Fruit fly (Drosophila melanogaster) whole organism, embryonic: ENCODE data around the gene CG31988.

Source experiments
- Asciz ChIP-seq: fragments of 200-800 bp; sonication (Bioruptor generic); optimal IDR thresholded peaks from 2 replicates; lab custom pipeline; 2017; ENCODE audit warnings: missing biosample characterization, mild to moderate bottlenecking, missing genetic modification characterization, missing genetic modification reagents
- Bgb ChIP-seq: fragments of 200-800 bp; sonication (Bioruptor generic); IDR thresholded peaks from 2 replicates; pipeline ENCODE4 v1.3.6; 2022; ENCODE audit warnings: missing biosample characterization, missing genetic modification characterization; ENCODE audit not compliant: partially characterized antibody
- CG10147 ChIP-seq: fragments of 200-800 bp; sonication (Bioruptor generic); optimal IDR thresholded peaks from 2 replicates; lab custom pipeline; 2019; ENCODE audit warnings: missing biosample characterization, mild to moderate bottlenecking, missing genetic modification characterization, moderate library complexity
- CG10366 ChIP-seq: fragments of 200-800 bp; sonication (Bioruptor generic); IDR thresholded peaks from 2 replicates; pipeline ENCODE4 v1.3.6; 2022; ENCODE audit warnings: missing biosample characterization, missing genetic modification characterization
- CG11247 ChIP-seq: fragments of 200-800 bp; sonication (Bioruptor generic); IDR thresholded peaks from 2 replicates; pipeline ENCODE4 v1.3.6; 2022; ENCODE audit warnings: missing biosample characterization, missing genetic modification characterization
- CG11456 ChIP-seq: fragments of 200-800 bp; sonication (Bioruptor generic); IDR thresholded peaks from 3 replicates; pipeline ENCODE4 v1.3.6; 2022; ENCODE audit warnings: missing biosample characterization, missing genetic modification characterization
- CG12155 ChIP-seq: fragments of 200-800 bp; sonication (Bioruptor generic); optimal IDR thresholded peaks from 3 replicates; lab custom pipeline; 2016; ENCODE audit warnings: missing biosample characterization, missing genetic modification characterization
- CG12659 ChIP-seq: fragments of 200-800 bp; sonication (Bioruptor generic); optimal IDR thresholded peaks from 3 replicates; lab custom pipeline; 2017; ENCODE audit warnings: mild to moderate bottlenecking, missing biosample characterization, missing genetic modification reagents, missing genetic modification characterization
- CG16813 ChIP-seq: fragments of 200-800 bp; sonication (Bioruptor generic); IDR thresholded peaks from 3 replicates; pipeline ENCODE4 v1.3.6; 2022; ENCODE audit warnings: missing biosample characterization, missing genetic modification characterization; ENCODE audit not compliant: partially characterized antibody
- CG17568 ChIP-seq: fragments of 200-800 bp; sonication (Bioruptor generic); optimal IDR thresholded peaks from 2 replicates; lab custom pipeline; 2018; ENCODE audit warnings: missing biosample characterization, mild to moderate bottlenecking, missing genetic modification characterization, moderate library complexity
- CG17912 ChIP-seq: fragments of 200-800 bp; sonication (Bioruptor generic); optimal IDR thresholded peaks from 2 replicates; lab custom pipeline; 2018; ENCODE audit warnings: missing biosample characterization, mild to moderate bottlenecking, missing genetic modification characterization
- CG18476 ChIP-seq: fragments of 200-800 bp; sonication (Bioruptor generic); optimal IDR thresholded peaks from 2 replicates; lab custom pipeline; 2016; ENCODE audit warnings: missing biosample characterization, mild to moderate bottlenecking, missing genetic modification characterization
- CG2116 ChIP-seq: fragments of 200-800 bp; sonication (Bioruptor generic); optimal IDR thresholded peaks from 3 replicates; lab custom pipeline; 2018; ENCODE audit warnings: missing biosample characterization, mild to moderate bottlenecking, missing genetic modification characterization
- CG30431 ChIP-seq: fragments of 200-800 bp; sonication (Bioruptor generic); optimal IDR thresholded peaks from 2 replicates; lab custom pipeline; 2017; ENCODE audit warnings: missing biosample characterization, missing genetic modification characterization
- CG34422 ChIP-seq: fragments of 200-800 bp; sonication (Bioruptor generic); IDR thresholded peaks from 3 replicates; pipeline ENCODE4 v1.3.6; 2022; ENCODE audit warnings: missing biosample characterization, missing genetic modification characterization
- CG6272 ChIP-seq: fragments of 200-800 bp; sonication (Bioruptor generic); IDR thresholded peaks from 2 replicates; pipeline ENCODE4 v1.3.6; 2022; ENCODE audit warnings: missing biosample characterization, missing genetic modification characterization
- CG7928 ChIP-seq: fragments of 200-800 bp; sonication (Bioruptor generic); optimal IDR thresholded peaks from 2 replicates; lab custom pipeline; 2017; ENCODE audit warnings: missing biosample characterization, mild to moderate bottlenecking, missing genetic modification characterization
- CG7987 ChIP-seq: fragments of 200-800 bp; sonication (Bioruptor generic); optimal IDR thresholded peaks from 2 replicates; lab custom pipeline; 2018; ENCODE audit warnings: missing biosample characterization, mild to moderate bottlenecking, missing genetic modification characterization, moderate library complexity
- CG9932 ChIP-seq: fragments of 200-800 bp; sonication (Bioruptor generic); IDR thresholded peaks from 2 replicates; pipeline ENCODE4 v1.3.6; 2022; ENCODE audit warnings: missing biosample characterization, missing genetic modification characterization
- CTCF ChIP-seq: fragments of 200-800 bp; sonication (Bioruptor generic); optimal IDR thresholded peaks from 2 replicates; lab custom pipeline; 2017; ENCODE audit warnings: missing biosample characterization, mild to moderate bottlenecking, missing genetic modification characterization, moderate library complexity
- D19B ChIP-seq: fragments of 200-800 bp; sonication (Bioruptor generic); optimal IDR thresholded peaks from 2 replicates; lab custom pipeline; 2017; ENCODE audit warnings: missing biosample characterization, mild to moderate bottlenecking, missing genetic modification characterization
- Dll ChIP-seq: fragments of 200-800 bp; sonication (Bioruptor generic); IDR thresholded peaks from 4 replicates; pipeline ENCODE4 v1.3.6; 2022; ENCODE audit warnings: missing biosample characterization, missing genetic modification characterization; ENCODE audit not compliant: partially characterized antibody
- E2f2 ChIP-seq: fragments of 200-800 bp; sonication (Bioruptor generic); IDR thresholded peaks from 2 replicates; pipeline ENCODE4 v1.3.6; 2022; ENCODE audit warnings: missing biosample characterization, missing genetic modification characterization
- Ets97D ChIP-seq: fragments of 200-800 bp; sonication (Bioruptor generic); optimal IDR thresholded peaks from 3 replicates; lab custom pipeline; 2016; ENCODE audit warnings: missing biosample characterization, missing genetic modification characterization
- HLH3B ChIP-seq: fragments of 200-800 bp; sonication (Bioruptor generic); IDR thresholded peaks from 2 replicates; pipeline ENCODE4 v1.3.6; 2022; ENCODE audit warnings: missing biosample characterization, missing genetic modification characterization
- Hr51 ChIP-seq, 2 experiments: fragments of 200-800 bp; sonication (Bioruptor generic); optimal IDR thresholded peaks; 2 replicates in 1 of 2; 3 replicates in 1 of 2; lab custom pipeline; 2016 to 2018; ENCODE audit warnings: missing biosample characterization in 2 of 2, missing genetic modification characterization in 2 of 2, mild to moderate bottlenecking in 1 of 2, moderate library complexity in 1 of 2
- Med ChIP-seq: fragments of 200-800 bp; sonication (Bioruptor generic); peaks from one replicate; lab custom pipeline; 2016; ENCODE audit warnings: missing biosample characterization, missing genetic modification characterization, mild to moderate bottlenecking, inconsistent platforms, moderate library complexity
- Nf-YB ChIP-seq: fragments of 200-800 bp; sonication (Bioruptor generic); optimal IDR thresholded peaks from 3 replicates; lab custom pipeline; 2019; ENCODE audit warnings: missing biosample characterization, mild to moderate bottlenecking, missing genetic modification characterization, moderate library complexity
- NfI ChIP-seq: fragments of 200-800 bp; sonication (Bioruptor generic); optimal IDR thresholded peaks from 3 replicates; lab custom pipeline; 2018; ENCODE audit warnings: missing biosample characterization, mild to moderate bottlenecking, missing genetic modification characterization, moderate library complexity
- Opbp ChIP-seq: fragments of 200-800 bp; sonication (Bioruptor generic); IDR thresholded peaks from 3 replicates; pipeline ENCODE4 v1.3.6; 2022; ENCODE audit warnings: missing biosample characterization, missing genetic modification characterization; ENCODE audit not compliant: partially characterized antibody
- Sox102F ChIP-seq: fragments of 200-800 bp; sonication (Bioruptor generic); optimal IDR thresholded peaks from 2 replicates; lab custom pipeline; 2018; ENCODE audit warnings: missing biosample characterization, mild to moderate bottlenecking, missing genetic modification characterization, moderate library complexity
- Tbp ChIP-seq: fragments of >200 bp; optimal IDR thresholded peaks from 2 replicates; lab custom pipeline; 2018; ENCODE audit warnings: missing biosample characterization, missing genetic modification characterization
- amos ChIP-seq: fragments of 200-800 bp; sonication (Bioruptor generic); IDR thresholded peaks from 2 replicates; pipeline ENCODE4 v1.3.6; 2022; ENCODE audit warnings: missing biosample characterization, missing genetic modification characterization; ENCODE audit not compliant: partially characterized antibody
- cato ChIP-seq: fragments of 200-800 bp; sonication (Bioruptor generic); optimal IDR thresholded peaks from 2 replicates; lab custom pipeline; 2016; ENCODE audit warnings: missing biosample characterization, missing genetic modification characterization, borderline replicate concordance
- ftz-f1 ChIP-seq: fragments of 200-800 bp; sonication (Bioruptor generic); optimal IDR thresholded peaks from 2 replicates; lab custom pipeline; 2016; ENCODE audit warnings: missing biosample characterization, missing genetic modification characterization
- gem ChIP-seq: fragments of 200-800 bp; sonication (Bioruptor generic); optimal IDR thresholded peaks from 2 replicates; lab custom pipeline; 2019; ENCODE audit warnings: missing biosample characterization, mild to moderate bottlenecking, missing genetic modification characterization, moderate library complexity
- insv ChIP-seq, 2 experiments: fragments of 200-800 bp; sonication (Bioruptor generic); optimal IDR thresholded peaks; 3 replicates each; lab custom pipeline; 2016 to 2018; ENCODE audit warnings: missing biosample characterization in 2 of 2, missing genetic modification characterization in 2 of 2
- ken ChIP-seq: fragments of 200-800 bp; sonication (Bioruptor generic); IDR thresholded peaks from 3 replicates; pipeline ENCODE4 v1.3.6; 2022; ENCODE audit warnings: missing biosample characterization, missing genetic modification characterization
- maf-S ChIP-seq: fragments of 200-800 bp; sonication (Bioruptor generic); optimal IDR thresholded peaks from 2 replicates; lab custom pipeline; 2016; ENCODE audit warnings: missing biosample characterization, missing genetic modification characterization
- nmo ChIP-seq: fragments of 200-800 bp; sonication (Bioruptor generic); optimal IDR thresholded peaks from 2 replicates; lab custom pipeline; 2018; ENCODE audit warnings: missing biosample characterization, mild to moderate bottlenecking, missing genetic modification characterization, moderate library complexity
- oc ChIP-seq: fragments of 200-800 bp; sonication (Bioruptor generic); optimal IDR thresholded peaks from 2 replicates; lab custom pipeline; 2018; ENCODE audit warnings: missing biosample characterization, mild to moderate bottlenecking, missing genetic modification characterization, moderate library complexity
- pzg ChIP-seq: fragments of 200-800 bp; sonication (Bioruptor generic); optimal IDR thresholded peaks from 3 replicates; lab custom pipeline; 2018; ENCODE audit warnings: missing biosample characterization, mild to moderate bottlenecking, missing genetic modification characterization, moderate library complexity
- sna ChIP-seq: fragments of 200-800 bp; sonication (Bioruptor generic); IDR thresholded peaks from 2 replicates; pipeline ENCODE4 v1.3.6; 2022; ENCODE audit warnings: missing biosample characterization, missing genetic modification characterization; ENCODE audit not compliant: partially characterized antibody
- sqz ChIP-seq: fragments of 200-800 bp; sonication (Bioruptor generic); optimal IDR thresholded peaks from 3 replicates; lab custom pipeline; 2018; ENCODE audit warnings: missing biosample characterization, mild to moderate bottlenecking, missing genetic modification characterization
- unc-4 ChIP-seq: fragments of 200-800 bp; sonication (Bioruptor generic); IDR thresholded peaks from 2 replicates; pipeline ENCODE4 v1.3.6; 2022; ENCODE audit warnings: missing biosample characterization, missing genetic modification characterization; ENCODE audit not compliant: partially characterized antibody

CG31988 gene

DNA sequence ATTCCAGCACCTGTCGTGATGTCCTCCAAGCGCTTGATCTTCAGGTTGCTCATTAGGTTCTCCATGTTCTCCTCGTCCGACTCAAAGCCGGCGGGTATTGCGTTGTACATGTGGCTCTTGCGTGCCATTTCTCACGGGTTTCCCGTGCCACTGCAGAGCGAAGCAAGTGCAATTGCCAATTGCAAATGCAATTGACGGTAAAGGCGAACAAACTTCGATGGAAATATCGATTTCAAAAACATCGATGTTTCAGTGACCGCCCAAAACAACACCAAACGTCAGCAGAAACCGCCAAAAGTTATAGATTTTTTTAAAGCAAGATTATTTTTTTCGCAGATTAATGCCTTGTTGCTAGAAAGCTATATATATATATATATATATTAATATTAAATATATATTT lies 39.7 kb downstream of the CG31988 start, which contains the start of gene Nbr (continued):
- peak; percentile 54; the same call in 2 of the 3 replicates for TF ChIP-seq CG16813 (GFP tag; lab: Robert Waterston, UW)
- TF ChIP-seq CG9932 (GFP tag; lab: Robert Waterston, UW) = peak; percentile 51
- peak; percentile 12 for TF ChIP-seq pzg (GFP tag; lab: Kevin White, UChicago)
- TF ChIP-seq sqz (GFP tag; lab: Kevin White, UChicago) = no peak
- peak; percentile 60 for TF ChIP-seq unc-4 (GFP tag; lab: Robert Waterston, UW)
- TF ChIP-seq Bgb (GFP tag; lab: Robert Waterston, UW) = peak; percentile 52
- no peak for TF ChIP-seq Hr51 (GFP tag; optimal IDR thresholded peaks at IDR 0.05; lab: Kevin White, UChicago)
- TF ChIP-seq CG10366 (GFP tag; lab: Robert Waterston, UW) = no peak
- TF ChIP-seq Tbp = no peak
- peak; percentile 16; the same call in 1 of the 3 replicates for TF ChIP-seq CG11456 (GFP tag; lab: Robert Waterston, UW)
- no peak for TF ChIP-seq CG30431 (GFP tag; lab: Kevin White, UChicago)
- TF ChIP-seq CG7928 (GFP tag; lab: Kevin White, UChicago) = no peak
- peak in 1 of 2 experiments; percentile 15 for TF ChIP-seq insv (GFP tag; optimal IDR thresholded peaks at IDR 0.05; lab: Kevin White, UChicago)
- no peak for TF ChIP-seq CG12155 (GFP tag; lab: Kevin White, UChicago)
- TF ChIP-seq Med (GFP tag; lab: Kevin White, UChicago) = peak; percentile 72
- TF ChIP-seq cato (GFP tag; lab: Kevin White, UChicago) = no peak
- no peak for TF ChIP-seq CG17912 (GFP tag; lab: Kevin White, UChicago)
- TF ChIP-seq CG18476 (GFP tag; lab: Kevin White, UChicago) = no peak
- TF ChIP-seq NfI = no peak
- peak; percentile 54 for TF ChIP-seq sna (GFP tag; lab: Robert Waterston, UW)
- peak; percentile 62 for TF ChIP-seq amos (GFP tag; lab: Robert Waterston, UW)
- no peak for TF ChIP-seq Sox102F (GFP tag; lab: Kevin White, UChicago)
- TF ChIP-seq Opbp (GFP tag; lab: Robert Waterston, UW) = peak; percentile 31; the same call in 1 of the 3 replicates
- no peak for TF ChIP-seq ftz-f1
- no peak for TF ChIP-seq nmo (GFP tag; lab: Kevin White, UChicago)
- TF ChIP-seq CG34422 (GFP tag; lab: Robert Waterston, UW) = no peak
- TF ChIP-seq maf-S = no peak
- TF ChIP-seq HLH3B (GFP tag; lab: Robert Waterston, UW) = 0 out of 2 replicates have a peak, but pooled peaks have one; percentile 4
- TF ChIP-seq E2f2 (GFP tag; lab: Robert Waterston, UW) = 0 out of 2 replicates have a peak, but pooled peaks have one; percentile 38
- no peak for TF ChIP-seq CTCF
- 0 out of 3 replicates have a peak, but pooled peaks have one; percentile 40 for TF ChIP-seq ken
- TF ChIP-seq D19B = no peak
- TF ChIP-seq CG17568 = no peak
- TF ChIP-seq CG7987 (GFP tag; lab: Kevin White, UChicago) = no peak
- TF ChIP-seq Dll = peak; percentile 67
- TF ChIP-seq Ets97D = no peak
- no peak for TF ChIP-seq gem (tag; lab: Kevin White, UChicago)
- TF ChIP-seq Asciz (GFP tag; lab: Kevin White, UChicago) = no peak
- no peak for TF ChIP-seq Nf-YB
- TF ChIP-seq CG6272 (GFP tag; lab: Robert Waterston, UW) = peak; percentile 46; the same call in 1 of the 2 replicates
- TF ChIP-seq CG12659 = peak; percentile 17
- peak; percentile 36; the same call in 1 of the 2 replicates for TF ChIP-seq CG11247 (GFP tag; lab: Robert Waterston, UW)
- TF ChIP-seq oc (tag; lab: Kevin White, UChicago) = no peak
- TF ChIP-seq CG2116 (GFP tag; lab: Kevin White, UChicago) = no peak
- TF ChIP-seq CG10147 (GFP tag; lab: Kevin White, UChicago) = no peak
